Worm (Caenorhabditis elegans) whole organism, young adult: ENCODE results near the gene nhr-171.

ENCODE experiments used
- B0019.2 ChIP-seq: fragments of 200-800 bp; sonication (Bioruptor generic); conservative IDR thresholded peaks from 2 replicates; pipeline ENCODE4 v1.3.6; 2022; ENCODE audit warnings: missing genetic modification reagents, missing genetic modification characterization, missing compliant biosample characterization
- B0261.1 ChIP-seq: sonication (generic microtip); optimal IDR thresholded peaks from 2 replicates; lab custom pipeline; 2016; ENCODE audit warnings: mild to moderate bottlenecking, missing genetic modification characterization, moderate library complexity, missing compliant biosample characterization
- F10E7.11 ChIP-seq: sonication (generic microtip); optimal IDR thresholded peaks from 2 replicates; lab custom pipeline; 2017; ENCODE audit warnings: mild to moderate bottlenecking, missing genetic modification characterization, moderate library complexity, missing compliant biosample characterization
- F37B4.10 ChIP-seq: fragments of 200-800 bp; sonication (Bioruptor generic); IDR thresholded peaks from 2 replicates; pipeline ENCODE4 v1.3.6; 2022; ENCODE audit warnings: missing genetic modification characterization, missing compliant biosample characterization
- F49E8.2 ChIP-seq: sonication (generic microtip); optimal IDR thresholded peaks from 3 replicates; lab custom pipeline; 2017; ENCODE audit warnings: missing genetic modification characterization, mild to moderate bottlenecking, missing compliant biosample characterization, antibody characterized with exemption, moderate library complexity; ENCODE audit not compliant: insufficient read depth
- K11D2.4 ChIP-seq: fragments of 200-800 bp; sonication (Bioruptor generic); IDR thresholded peaks from 2 replicates; pipeline ENCODE4 v1.3.6; 2022; ENCODE audit warnings: missing genetic modification reagents, missing genetic modification characterization, missing compliant biosample characterization
- T07F8.4 ChIP-seq: sonication (generic microtip); optimal IDR thresholded peaks from 2 replicates; lab custom pipeline; 2016; ENCODE audit warnings: mild to moderate bottlenecking, missing genetic modification characterization, moderate library complexity, missing compliant biosample characterization
- T26A5.8 ChIP-seq: sonication (generic microtip); optimal IDR thresholded peaks from 2 replicates; lab custom pipeline; 2016; ENCODE audit warnings: missing genetic modification characterization, missing compliant biosample characterization
- Y56A3A.18 ChIP-seq: fragments of 200-800 bp; sonication (Bioruptor generic); IDR thresholded peaks from 2 replicates; pipeline ENCODE4 v1.3.6; 2022; ENCODE audit warnings: missing genetic modification reagents, missing genetic modification characterization, missing compliant biosample characterization
- Y67H2A.10 ChIP-seq: fragments of 200-800 bp; sonication (Bioruptor generic); conservative IDR thresholded peaks from 2 replicates; pipeline ENCODE4 v1.3.6; 2022; ENCODE audit warnings: missing genetic modification reagents, missing genetic modification characterization, missing compliant biosample characterization
- akir-1 ChIP-seq: fragments of 200-800 bp; sonication (Bioruptor generic); optimal IDR thresholded peaks from 2 replicates; lab custom pipeline; 2018; ENCODE audit warnings: mild to moderate bottlenecking, missing genetic modification characterization, moderate library complexity, missing compliant biosample characterization
- aptf-2 ChIP-seq: fragments of 200-800 bp; sonication (Bioruptor generic); conservative IDR thresholded peaks from 2 replicates; pipeline ENCODE4 v1.3.6; 2022; ENCODE audit warnings: missing genetic modification reagents, missing genetic modification characterization, missing compliant biosample characterization
- cebp-2 ChIP-seq: fragments of 200-800 bp; sonication (Bioruptor generic); IDR thresholded peaks from 2 replicates; pipeline ENCODE4 v1.3.6; 2022; ENCODE audit warnings: missing genetic modification characterization, missing compliant biosample characterization
- ceh-91 ChIP-seq: fragments of 200-800 bp; sonication (Bioruptor generic); IDR thresholded peaks from 2 replicates; pipeline ENCODE4 v1.3.6; 2022; ENCODE audit warnings: missing genetic modification reagents, missing genetic modification characterization, missing compliant biosample characterization
- dpff-1 ChIP-seq: sonication (generic microtip); optimal IDR thresholded peaks from 2 replicates; lab custom pipeline; 2017; ENCODE audit warnings: mild to moderate bottlenecking, missing genetic modification characterization, missing compliant biosample characterization
- dpl-1 ChIP-seq: fragments of 150-350 bp; optimal IDR thresholded peaks from 2 replicates; lab custom pipeline; 2014; ENCODE audit warnings: missing biosample characterization, missing genetic modification reagents, missing genetic modification characterization
- egl-44 ChIP-seq: fragments of 200-800 bp; sonication (Bioruptor generic); IDR thresholded peaks from 2 replicates; pipeline ENCODE4 v1.3.6; 2022; ENCODE audit warnings: missing genetic modification reagents, missing genetic modification characterization, missing compliant biosample characterization
- hmg-1.2 ChIP-seq: fragments of 200-800 bp; sonication (Bioruptor generic); IDR thresholded peaks from 2 replicates; pipeline ENCODE4 v1.3.6; 2022; ENCODE audit warnings: missing genetic modification reagents, missing genetic modification characterization, missing compliant biosample characterization
- lag-1 ChIP-seq: fragments of 200-800 bp; sonication (Bioruptor generic); IDR thresholded peaks from 2 replicates; pipeline ENCODE4 v1.3.6; 2022; ENCODE audit warnings: missing genetic modification reagents, missing genetic modification characterization, missing compliant biosample characterization
- lsl-1 ChIP-seq: fragments of 200-800 bp; sonication (Bioruptor generic); optimal IDR thresholded peaks from 2 replicates; lab custom pipeline; 2018; ENCODE audit warnings: mild to moderate bottlenecking, missing genetic modification characterization, moderate library complexity, missing compliant biosample characterization
- mcd-1 ChIP-seq: fragments of 200-800 bp; sonication (Bioruptor generic); IDR thresholded peaks from 2 replicates; pipeline ENCODE4 v1.3.6; 2022; ENCODE audit warnings: missing genetic modification reagents, missing genetic modification characterization, missing compliant biosample characterization
- mes-4 ChIP-seq: sonication (generic microtip); optimal IDR thresholded peaks from 2 replicates; lab custom pipeline; 2016; ENCODE audit warnings: missing genotype, missing genetic modification characterization, missing compliant biosample characterization
- nfyb-1 ChIP-seq: fragments of 200-800 bp; sonication (Bioruptor generic); IDR thresholded peaks from 2 replicates; pipeline ENCODE4 v1.3.6; 2022; ENCODE audit warnings: missing genetic modification reagents, missing genetic modification characterization, missing compliant biosample characterization
- nhr-120 ChIP-seq: fragments of 200-800 bp; sonication (Bioruptor generic); IDR thresholded peaks from 2 replicates; pipeline ENCODE4 v1.3.6; 2022; ENCODE audit warnings: missing genetic modification characterization, missing compliant biosample characterization
- pbrm-1 ChIP-seq: fragments of 200-800 bp; sonication (Bioruptor generic); IDR thresholded peaks from 2 replicates; pipeline ENCODE4 v1.3.6; 2022; ENCODE audit warnings: missing genetic modification reagents, missing genetic modification characterization, missing compliant biosample characterization
- repo-1 ChIP-seq: sonication (generic microtip); optimal IDR thresholded peaks from 2 replicates; lab custom pipeline; 2017; ENCODE audit warnings: mild to moderate bottlenecking, missing genetic modification characterization, missing compliant biosample characterization
- rpc-1 ChIP-seq, 2 experiments: fragments of 150-350 bp in 1 of 2; sonication (generic microtip) in 1 of 2; optimal IDR thresholded peaks; 2 replicates each; lab custom pipeline; 2014 to 2018; ENCODE audit warnings: missing biosample characterization in 1 of 2, missing genetic modification characterization in 1 of 2, missing genetic modification reagents in 1 of 2, missing genotype in 1 of 2
- snpc-3.4 ChIP-seq: sonication (generic microtip); optimal IDR thresholded peaks from 2 replicates; lab custom pipeline; 2017; ENCODE audit warnings: missing genetic modification characterization, mild to moderate bottlenecking, missing compliant biosample characterization, antibody characterized with exemption, moderate library complexity, missing genotype, missing genetic modification reagents
- snpc-4 ChIP-seq, 5 experiments: fragments of 150-350 bp in 1 of 5; sonication (generic microtip) in 4 of 5; optimal IDR thresholded peaks; 2 replicates each; lab custom pipeline; 2014 to 2018; ENCODE audit warnings: missing genetic modification characterization in 5 of 5, missing biosample characterization in 3 of 5, antibody characterized with exemption in 2 of 5, mild to moderate bottlenecking in 2 of 5, missing compliant biosample characterization in 2 of 5, missing genotype in 2 of 5, moderate library complexity in 2 of 5, missing genetic modification reagents in 1 of 5
- tbx-9 ChIP-seq: sonication (generic microtip); optimal IDR thresholded peaks from 2 replicates; lab custom pipeline; 2016; ENCODE audit warnings: borderline replicate concordance, missing genetic modification characterization, inconsistent platforms, missing compliant biosample characterization
- unc-130 ChIP-seq: sonication (generic microtip); optimal IDR thresholded peaks from 2 replicates; lab custom pipeline; 2016; ENCODE audit warnings: missing genetic modification reagents, missing genetic modification characterization, missing compliant biosample characterization
- zim-3 ChIP-seq: sonication (generic microtip); optimal IDR thresholded peaks from 2 replicates; lab custom pipeline; 2017; ENCODE audit warnings: mild to moderate bottlenecking, missing genetic modification characterization, moderate library complexity, missing compliant biosample characterization
- ztf-25 ChIP-seq: fragments of 200-800 bp; sonication (Bioruptor generic); IDR thresholded peaks from 2 replicates; pipeline ENCODE4 v1.3.6; 2022; ENCODE audit warnings: missing genetic modification reagents, missing genetic modification characterization, missing compliant biosample characterization

nhr-171 gene

ce11 chrV:7506207-7506606 is 5.4 kb upstream of the nhr-171 start (continued):
- peak; percentile 54 for TF ChIP-seq rpc-1 (optimal IDR thresholded peaks at IDR 0.05; lab: Kevin White, UChicago)
- peak; percentile 73 for TF ChIP-seq rpc-1 (tag; optimal IDR thresholded peaks at IDR 0.05; lab: Kevin White, UChicago)
- TF ChIP-seq F37B4.10: no peak
- no peak for TF ChIP-seq K11D2.4
- TF ChIP-seq dpff-1 (tag; lab: Kevin White, UChicago): no peak
- 0 out of 2 replicates have a peak, but pooled peaks have one; percentile 30 for TF ChIP-seq Y56A3A.18 (GFP tag; lab: Robert Waterston, UW)
- TF ChIP-seq F49E8.2 (tag; lab: Kevin White, UChicago): no peak
- no peak for TF ChIP-seq Y67H2A.10 (GFP tag; lab: Robert Waterston, UW)
- TF ChIP-seq zim-3 (tag; lab: Kevin White, UChicago): no peak
- no peak for TF ChIP-seq hmg-1.2 (GFP tag; lab: Robert Waterston, UW)
- TF ChIP-seq akir-1 (GFP tag; lab: Kevin White, UChicago): no peak
- no peak for TF ChIP-seq repo-1 (tag; lab: Kevin White, UChicago)
- no peak for TF ChIP-seq ceh-91 (GFP tag; lab: Robert Waterston, UW)
- TF ChIP-seq B0261.1 (tag; lab: Kevin White, UChicago): peak; percentile 71
- no peak for TF ChIP-seq egl-44 (GFP tag; lab: Robert Waterston, UW)
- no peak for TF ChIP-seq F10E7.11 (tag; lab: Kevin White, UChicago)
- TF ChIP-seq pbrm-1 (GFP tag; lab: Robert Waterston, UW): peak; percentile 31; the same call in 1 of the 2 replicates

ce11 chrV:7508566-7509044 is 3.0 kb upstream of the nhr-171 start, which contains the start of the genes str-31 and nhr-172:
Gene str-31 (minus strand): TSS chrV:7508666.
Gene nhr-172 (plus strand): TSS chrV:7508994.
- TF ChIP-seq nfyb-1 (no peak), lsl-1 (GFP tag; lab: Kevin White, UChicago) (no peak), zim-3 (tag; lab: Kevin White, UChicago) (no peak), snpc-3.4 (no peak), lag-1 (no peak), unc-130 (GFP tag; lab: Kevin White, UChicago) (no peak), T26A5.8 (no peak), egl-44 (GFP tag; lab: Robert Waterston, UW) (no peak), aptf-2 (no peak)

- TF ChIP-seq dpff-1 (tag; lab: Kevin White, UChicago): no peak
- no peak for TF ChIP-seq B0019.2 (GFP tag; lab: Robert Waterston, UW)
- TF ChIP-seq dpl-1 (GFP tag; lab: Kevin White, UChicago): no peak
- no peak for TF ChIP-seq T07F8.4 (tag; lab: Kevin White, UChicago)
- TF ChIP-seq mes-4: no peak
- TF ChIP-seq ztf-25: no peak
- no peak for TF ChIP-seq tbx-9 (tag; lab: Kevin White, UChicago)
These were observed 3.4 kb downstream of the nhr-171 start, which contains the start of gene srb-18 for ce11 chrV:7514939-7515338. Gene srb-18 (plus strand): TSS chrV:7515239.

ce11 chrV:7520077-7520476 is 8.5 kb downstream of the nhr-171 start, which contains the start of gene srb-19:
Gene srb-19 (minus strand): TSS chrV:7520177.
- TF ChIP-seq cebp-2 (GFP tag; lab: Robert Waterston, UW) (no peak), mcd-1 (GFP tag; lab: Robert Waterston, UW) (no peak), nhr-120 (GFP tag; lab: Robert Waterston, UW) (no peak), mes-4 (no peak), snpc-4 (GFP tag; optimal IDR thresholded peaks at IDR 0.05; lab: Kevin White, UChicago) (no peak), snpc-4 (tag; optimal IDR thresholded peaks at IDR 0.05; lab: Kevin White, UChicago) (no peak)
